Worm (Caenorhabditis elegans) whole organism, L2 larva: ENCODE measurements around the gene ZK177.9.

Source experiments
- F13H6.1 ChIP-seq: sonication (generic microtip); optimal IDR thresholded peaks from 2 replicates; lab custom pipeline; 2016; ENCODE audit warnings: missing genetic modification characterization, missing compliant biosample characterization
- R02D3.7 ChIP-seq: fragments of 150-350 bp; optimal IDR thresholded peaks from 2 replicates; lab custom pipeline; 2014; ENCODE audit warnings: missing biosample characterization, missing genetic modification characterization
- Y55F3AM.14 ChIP-seq: fragments of 200-800 bp; sonication (Bioruptor generic); optimal IDR thresholded peaks from 2 replicates; lab custom pipeline; 2018; ENCODE audit warnings: mild to moderate bottlenecking, missing genetic modification characterization, missing compliant biosample characterization
- ZK546.5 ChIP-seq: sonication (generic microtip); optimal IDR thresholded peaks from 2 replicates; lab custom pipeline; 2017; ENCODE audit warnings: missing biosample characterization, missing genetic modification characterization
- aly-2 ChIP-seq: fragments of 150-350 bp; optimal IDR thresholded peaks from 2 replicates; lab custom pipeline; 2014; ENCODE audit warnings: missing biosample characterization, missing genetic modification characterization
- ama-1 ChIP-seq: fragments of 150-350 bp; optimal IDR thresholded peaks from 2 replicates; lab custom pipeline; 2018; ENCODE audit warnings: inconsistent platforms
- ceh-16 ChIP-seq: fragments of 150-350 bp; optimal IDR thresholded peaks from 2 replicates; lab custom pipeline; 2014; ENCODE audit warnings: missing biosample characterization, missing genetic modification characterization
- ceh-82 ChIP-seq: fragments of 150-350 bp; optimal IDR thresholded peaks from 2 replicates; lab custom pipeline; 2014; ENCODE audit warnings: missing biosample characterization, missing genetic modification characterization
- egl-27 ChIP-seq: sonication (generic microtip); optimal IDR thresholded peaks from 3 replicates; lab custom pipeline; 2017; ENCODE audit warnings: missing biosample characterization, missing genetic modification reagents, missing genetic modification characterization
- elt-1 ChIP-seq: fragments of 150-350 bp; optimal IDR thresholded peaks from 2 replicates; lab custom pipeline; 2014; ENCODE audit warnings: missing biosample characterization, missing genetic modification characterization
- fos-1 ChIP-seq: fragments of 150-350 bp; optimal IDR thresholded peaks from 2 replicates; lab custom pipeline; 2014; ENCODE audit warnings: missing biosample characterization, missing genetic modification characterization
- gmeb-1 ChIP-seq: fragments of 150-350 bp; optimal IDR thresholded peaks from 2 replicates; lab custom pipeline; 2014; ENCODE audit warnings: missing biosample characterization, missing genetic modification characterization
- lin-11 ChIP-seq: fragments of 150-350 bp; sonication (generic microtip); optimal IDR thresholded peaks from 2 replicates; lab custom pipeline; 2014; ENCODE audit warnings: missing biosample characterization, missing genetic modification characterization, inconsistent platforms, mixed read lengths
- lin-13 ChIP-seq: fragments of 150-350 bp; optimal IDR thresholded peaks from 2 replicates; lab custom pipeline; 2014; ENCODE audit warnings: missing biosample characterization, missing genetic modification reagents, missing genetic modification characterization
- lin-39 ChIP-seq: fragments of 150-350 bp; optimal IDR thresholded peaks from 2 replicates; lab custom pipeline; 2014; ENCODE audit warnings: missing biosample characterization, missing genetic modification reagents, missing genetic modification characterization
- lsy-2 ChIP-seq, 2 experiments: fragments of 150-350 bp in 1 of 2; sonication (generic microtip) in 1 of 2; optimal IDR thresholded peaks; 2 replicates each; lab custom pipeline; 2014 to 2017; ENCODE audit warnings: missing biosample characterization in 2 of 2, missing genetic modification characterization in 2 of 2
- mbf-1 ChIP-seq: sonication (generic microtip); optimal IDR thresholded peaks from 2 replicates; lab custom pipeline; 2017; ENCODE audit warnings: missing biosample characterization, missing genetic modification characterization
- mdl-1 ChIP-seq, 2 experiments: fragments of 150-350 bp in 1 of 2; sonication (generic microtip) in 1 of 2; optimal IDR thresholded peaks; 2 replicates each; lab custom pipeline; 2017; ENCODE audit warnings: missing biosample characterization in 2 of 2, missing genetic modification characterization in 2 of 2
- nhr-11 ChIP-seq: fragments of 150-350 bp; optimal IDR thresholded peaks from 2 replicates; lab custom pipeline; 2014; ENCODE audit warnings: missing biosample characterization, missing genetic modification characterization
- nhr-12 ChIP-seq: fragments of 150-350 bp; optimal IDR thresholded peaks from 2 replicates; lab custom pipeline; 2014; ENCODE audit warnings: missing biosample characterization, missing genetic modification characterization
- nhr-23 ChIP-seq: fragments of 150-350 bp; optimal IDR thresholded peaks from 2 replicates; lab custom pipeline; 2014; ENCODE audit warnings: missing biosample characterization, missing genetic modification reagents, missing genetic modification characterization
- nhr-237 ChIP-seq: fragments of 150-350 bp; optimal IDR thresholded peaks from 2 replicates; lab custom pipeline; 2014; ENCODE audit warnings: missing biosample characterization, missing genetic modification characterization
- nhr-25 ChIP-seq: fragments of 150-350 bp; sonication (generic microtip); optimal IDR thresholded peaks from 3 replicates; lab custom pipeline; 2014; ENCODE audit warnings: missing biosample characterization, missing genetic modification characterization
- nhr-77 ChIP-seq: fragments of 150-350 bp; optimal IDR thresholded peaks from 2 replicates; lab custom pipeline; 2014; ENCODE audit warnings: missing biosample characterization, missing genetic modification characterization
- peb-1 ChIP-seq: fragments of 150-350 bp; optimal IDR thresholded peaks from 2 replicates; lab custom pipeline; 2014; ENCODE audit warnings: missing biosample characterization, missing genetic modification characterization
- skn-1 ChIP-seq: sonication (generic microtip); optimal IDR thresholded peaks from 2 replicates; lab custom pipeline; 2017; ENCODE audit warnings: missing biosample characterization, missing genetic modification characterization
- sma-3 ChIP-seq: sonication (generic microtip); optimal IDR thresholded peaks from 2 replicates; lab custom pipeline; 2016; ENCODE audit warnings: missing genetic modification reagents, missing genetic modification characterization, missing compliant biosample characterization
- sma-9 ChIP-seq, 2 experiments: fragments of 150-350 bp in 1 of 2; sonication (generic microtip) in 1 of 2; optimal IDR thresholded peaks; 2 replicates each; lab custom pipeline; 2014 to 2016; ENCODE audit warnings: missing genetic modification characterization in 2 of 2, mild to moderate bottlenecking in 1 of 2, missing biosample characterization in 1 of 2, missing compliant biosample characterization in 1 of 2, missing genetic modification reagents in 1 of 2, moderate library complexity in 1 of 2
- snpc-4 ChIP-seq: fragments of 150-350 bp; optimal IDR thresholded peaks from 2 replicates; lab custom pipeline; 2014; ENCODE audit warnings: missing biosample characterization, missing genetic modification characterization
- unc-39 ChIP-seq: fragments of 150-350 bp; optimal IDR thresholded peaks from 2 replicates; lab custom pipeline; 2014; ENCODE audit warnings: missing biosample characterization, missing genetic modification characterization
- unc-55 ChIP-seq: fragments of 150-350 bp; sonication (generic microtip); optimal IDR thresholded peaks from 3 replicates; lab custom pipeline; 2014; ENCODE audit warnings: missing biosample characterization, missing genetic modification reagents, missing genetic modification characterization
- unc-62 ChIP-seq: fragments of 150-350 bp; optimal IDR thresholded peaks from 2 replicates; lab custom pipeline; 2014; ENCODE audit warnings: missing biosample characterization, missing genetic modification reagents, missing genetic modification characterization
- zag-1 ChIP-seq: fragments of 150-350 bp; optimal IDR thresholded peaks from 2 replicates; lab custom pipeline; 2014; ENCODE audit warnings: missing biosample characterization, missing genetic modification characterization
- ztf-4 ChIP-seq: fragments of 150-350 bp; optimal IDR thresholded peaks from 2 replicates; lab custom pipeline; 2014; ENCODE audit warnings: missing biosample characterization, missing genetic modification characterization

ZK177.9 gene

ce11 chrII:5531855-5532328, 14.3 kb upstream of the ZK177.9 start, which contains the start of gene C17C3.9:
C17C3.9 (minus strand) TSS chrII:5532278.
- TF ChIP-seq nhr-77 (tag; lab: Kevin White, UChicago) (no peak), fos-1 (tag; lab: Kevin White, UChicago) (no peak), ceh-82 (no peak), nhr-25 (tag; lab: Kevin White, UChicago) (no peak), nhr-23 (tag; lab: Kevin White, UChicago) (no peak), skn-1 (tag; lab: Kevin White, UChicago) (no peak), ceh-16 (tag; lab: Kevin White, UChicago) (no peak), unc-55 (no peak), unc-62 (no peak), lin-13 (GFP tag; lab: Kevin White, UChicago) (no peak)

ce11 chrII:5527841-5528240, 10.3 kb upstream of the ZK177.9 start, which contains the start of gene ZK177.1:
ZK177.1 (plus strand) TSS chrII:5528141.
- TF ChIP-seq aly-2 (tag; lab: Kevin White, UChicago) (no peak), ceh-82 (no peak)
- TF ChIP-seq, all 48 proteins: peak for 0

- TF ChIP-seq sma-3 (GFP tag; lab: Kevin White, UChicago) (no peak), elt-1 (tag; lab: Kevin White, UChicago) (no peak), nhr-11 (tag; lab: Kevin White, UChicago) (no peak), unc-62 (no peak), ztf-4 (tag; lab: Kevin White, UChicago) (no peak), nhr-12 (tag; lab: Kevin White, UChicago) (no peak), lin-11 (tag; lab: Kevin White, UChicago) (no peak)
Observed at ce11 chrII:5525297-5525696, 7.8 kb upstream of the ZK177.9 start, which contains the start of gene tbx-35. tbx-35 (minus strand) TSS chrII:5525397.

- TF ChIP-seq ceh-16 (tag; lab: Kevin White, UChicago) (no peak), unc-55 (no peak), fos-1 (tag; lab: Kevin White, UChicago) (no peak), lin-13 (GFP tag; lab: Kevin White, UChicago) (no peak), Y55F3AM.14 (GFP tag; lab: Kevin White, UChicago) (no peak), nhr-77 (tag; lab: Kevin White, UChicago) (no peak), lsy-2 (tag; optimal IDR thresholded peaks at IDR 0.05; lab: Kevin White, UChicago) (no peak), peb-1 (tag; lab: Kevin White, UChicago) (no peak), elt-1 (tag; lab: Kevin White, UChicago) (no peak), unc-62 (no peak), nhr-11 (tag; lab: Kevin White, UChicago) (no peak), snpc-4 (tag; lab: Kevin White, UChicago) (no peak), ama-1 (lab: Kevin White, UChicago) (no peak), mdl-1 (tag; optimal IDR thresholded peaks at IDR 0.05; lab: Kevin White, UChicago) (no peak), F13H6.1 (tag; lab: Kevin White, UChicago) (no peak), zag-1 (no peak), skn-1 (tag; lab: Kevin White, UChicago) (no peak)
Observed at ce11 chrII:5522637-5523036, 5.1 kb upstream of the ZK177.9 start, which contains the start of gene ZK177.11. ZK177.11 (plus strand) TSS chrII:5522937.

ce11 chrII:5521411-5521810, 3.9 kb upstream of the ZK177.9 start, which contains the start of gene ZK177.12:
ZK177.12 (plus strand) TSS chrII:5521711.
- TF ChIP-seq skn-1 (tag; lab: Kevin White, UChicago): no peak

ce11 chrII:5518910-5519309, 1.4 kb upstream of the ZK177.9 start, which contains the start of gene ZK177.2:
ZK177.2 (plus strand) TSS chrII:5519210.
- TF ChIP-seq lin-11 (tag; lab: Kevin White, UChicago) (no peak), nhr-11 (tag; lab: Kevin White, UChicago) (no peak), lin-13 (GFP tag; lab: Kevin White, UChicago) (no peak), nhr-12 (tag; lab: Kevin White, UChicago) (no peak), gmeb-1 (tag; lab: Kevin White, UChicago) (no peak), egl-27 (tag; lab: Kevin White, UChicago) (no peak), nhr-23 (tag; lab: Kevin White, UChicago) (no peak), mbf-1 (tag; lab: Kevin White, UChicago) (no peak), zag-1 (no peak), lin-39 (tag; lab: Kevin White, UChicago) (no peak), fos-1 (tag; lab: Kevin White, UChicago) (no peak), nhr-237 (no peak), unc-39 (tag; lab: Kevin White, UChicago) (no peak), ceh-16 (tag; lab: Kevin White, UChicago) (no peak), ZK546.5 (no peak), snpc-4 (tag; lab: Kevin White, UChicago) (no peak), sma-9 (GFP tag; optimal IDR thresholded peaks at IDR 0.05; lab: Kevin White, UChicago) (no peak), sma-9 (tag; optimal IDR thresholded peaks at IDR 0.05; lab: Kevin White, UChicago) (no peak), R02D3.7 (tag; lab: Kevin White, UChicago) (no peak)
